Worm (Caenorhabditis elegans) whole organism, L2 larva: Measurements from ENCODE around the gene tbg-1.
A peak's percentile ranks its signal among the peaks of the same experiment; 100 is the strongest.

Experiments
- C34F6.9 ChIP-seq: fragments of 150-350 bp; optimal IDR thresholded peaks from 2 replicates; lab custom pipeline; 2014; ENCODE audit warnings: missing biosample characterization, missing genetic modification characterization
- F13H6.1 ChIP-seq: sonication (generic microtip); optimal IDR thresholded peaks from 2 replicates; lab custom pipeline; 2016; ENCODE audit warnings: missing genetic modification characterization, missing compliant biosample characterization
- Y55F3AM.14 ChIP-seq: fragments of 200-800 bp; sonication (Bioruptor generic); optimal IDR thresholded peaks from 2 replicates; lab custom pipeline; 2018; ENCODE audit warnings: mild to moderate bottlenecking, missing genetic modification characterization, missing compliant biosample characterization
- ZK546.5 ChIP-seq: sonication (generic microtip); optimal IDR thresholded peaks from 2 replicates; lab custom pipeline; 2017; ENCODE audit warnings: missing biosample characterization, missing genetic modification characterization
- alr-1 ChIP-seq: fragments of 150-350 bp; optimal IDR thresholded peaks from 2 replicates; lab custom pipeline; 2014; ENCODE audit warnings: missing biosample characterization, missing genetic modification characterization
- aly-2 ChIP-seq: fragments of 150-350 bp; optimal IDR thresholded peaks from 2 replicates; lab custom pipeline; 2014; ENCODE audit warnings: missing biosample characterization, missing genetic modification characterization
- ama-1 ChIP-seq: fragments of 150-350 bp; optimal IDR thresholded peaks from 2 replicates; lab custom pipeline; 2018; ENCODE audit warnings: inconsistent platforms
- blmp-1 ChIP-seq: sonication (generic microtip); optimal IDR thresholded peaks from 2 replicates; lab custom pipeline; 2017; ENCODE audit warnings: missing genetic modification characterization, mild to moderate bottlenecking, missing compliant biosample characterization, antibody characterized with exemption, moderate library complexity; ENCODE audit not compliant: insufficient read depth
- ceh-16 ChIP-seq: fragments of 150-350 bp; optimal IDR thresholded peaks from 2 replicates; lab custom pipeline; 2014; ENCODE audit warnings: missing biosample characterization, missing genetic modification characterization
- ceh-82 ChIP-seq: fragments of 150-350 bp; optimal IDR thresholded peaks from 2 replicates; lab custom pipeline; 2014; ENCODE audit warnings: missing biosample characterization, missing genetic modification characterization
- crh-2 ChIP-seq: sonication (generic microtip); optimal IDR thresholded peaks from 2 replicates; lab custom pipeline; 2017; ENCODE audit warnings: missing biosample characterization, missing genetic modification characterization
- dmd-4 ChIP-seq: sonication (generic microtip); optimal IDR thresholded peaks from 2 replicates; lab custom pipeline; 2017; ENCODE audit warnings: missing biosample characterization, missing genetic modification characterization
- egl-27 ChIP-seq: sonication (generic microtip); optimal IDR thresholded peaks from 3 replicates; lab custom pipeline; 2017; ENCODE audit warnings: missing biosample characterization, missing genetic modification reagents, missing genetic modification characterization
- elt-1 ChIP-seq: fragments of 150-350 bp; optimal IDR thresholded peaks from 2 replicates; lab custom pipeline; 2014; ENCODE audit warnings: missing biosample characterization, missing genetic modification characterization
- elt-3 ChIP-seq: sonication (generic microtip); optimal IDR thresholded peaks from 2 replicates; lab custom pipeline; 2017; ENCODE audit warnings: missing biosample characterization, missing genetic modification characterization
- fos-1 ChIP-seq: fragments of 150-350 bp; optimal IDR thresholded peaks from 2 replicates; lab custom pipeline; 2014; ENCODE audit warnings: missing biosample characterization, missing genetic modification characterization
- gmeb-1 ChIP-seq: fragments of 150-350 bp; optimal IDR thresholded peaks from 2 replicates; lab custom pipeline; 2014; ENCODE audit warnings: missing biosample characterization, missing genetic modification characterization
- lin-11 ChIP-seq: fragments of 150-350 bp; sonication (generic microtip); optimal IDR thresholded peaks from 2 replicates; lab custom pipeline; 2014; ENCODE audit warnings: missing biosample characterization, missing genetic modification characterization, inconsistent platforms, mixed read lengths
- lin-13 ChIP-seq: fragments of 150-350 bp; optimal IDR thresholded peaks from 2 replicates; lab custom pipeline; 2014; ENCODE audit warnings: missing biosample characterization, missing genetic modification reagents, missing genetic modification characterization
- lsy-2 ChIP-seq, 2 experiments: fragments of 150-350 bp in 1 of 2; sonication (generic microtip) in 1 of 2; optimal IDR thresholded peaks; 2 replicates each; lab custom pipeline; 2014 to 2017; ENCODE audit warnings: missing biosample characterization in 2 of 2, missing genetic modification characterization in 2 of 2
- mbf-1 ChIP-seq: sonication (generic microtip); optimal IDR thresholded peaks from 2 replicates; lab custom pipeline; 2017; ENCODE audit warnings: missing biosample characterization, missing genetic modification characterization
- mdl-1 ChIP-seq, 2 experiments: fragments of 150-350 bp in 1 of 2; sonication (generic microtip) in 1 of 2; optimal IDR thresholded peaks; 2 replicates each; lab custom pipeline; 2017; ENCODE audit warnings: missing biosample characterization in 2 of 2, missing genetic modification characterization in 2 of 2
- nhr-10 ChIP-seq: sonication (generic microtip); optimal IDR thresholded peaks from 2 replicates; lab custom pipeline; 2017; ENCODE audit warnings: missing biosample characterization, missing genetic modification characterization
- nhr-12 ChIP-seq: fragments of 150-350 bp; optimal IDR thresholded peaks from 2 replicates; lab custom pipeline; 2014; ENCODE audit warnings: missing biosample characterization, missing genetic modification characterization
- nhr-129 ChIP-seq: fragments of 150-350 bp; optimal IDR thresholded peaks from 2 replicates; lab custom pipeline; 2014; ENCODE audit warnings: missing biosample characterization, missing genetic modification characterization
- nhr-21 ChIP-seq: fragments of 150-350 bp; optimal IDR thresholded peaks from 2 replicates; lab custom pipeline; 2014; ENCODE audit warnings: missing biosample characterization, missing genetic modification characterization
- nhr-23 ChIP-seq: fragments of 150-350 bp; optimal IDR thresholded peaks from 2 replicates; lab custom pipeline; 2014; ENCODE audit warnings: missing biosample characterization, missing genetic modification reagents, missing genetic modification characterization
- nhr-237 ChIP-seq: fragments of 150-350 bp; optimal IDR thresholded peaks from 2 replicates; lab custom pipeline; 2014; ENCODE audit warnings: missing biosample characterization, missing genetic modification characterization
- nhr-25 ChIP-seq: fragments of 150-350 bp; sonication (generic microtip); optimal IDR thresholded peaks from 3 replicates; lab custom pipeline; 2014; ENCODE audit warnings: missing biosample characterization, missing genetic modification characterization
- sem-4 ChIP-seq: fragments of 150-350 bp; optimal IDR thresholded peaks from 2 replicates; lab custom pipeline; 2014; ENCODE audit warnings: missing biosample characterization, missing genetic modification reagents, missing genetic modification characterization
- skn-1 ChIP-seq: sonication (generic microtip); optimal IDR thresholded peaks from 2 replicates; lab custom pipeline; 2017; ENCODE audit warnings: missing biosample characterization, missing genetic modification characterization
- sma-3 ChIP-seq: sonication (generic microtip); optimal IDR thresholded peaks from 2 replicates; lab custom pipeline; 2016; ENCODE audit warnings: missing genetic modification reagents, missing genetic modification characterization, missing compliant biosample characterization
- sma-9 ChIP-seq, 2 experiments: fragments of 150-350 bp in 1 of 2; sonication (generic microtip) in 1 of 2; optimal IDR thresholded peaks; 2 replicates each; lab custom pipeline; 2014 to 2016; ENCODE audit warnings: missing genetic modification characterization in 2 of 2, mild to moderate bottlenecking in 1 of 2, missing biosample characterization in 1 of 2, missing compliant biosample characterization in 1 of 2, missing genetic modification reagents in 1 of 2, moderate library complexity in 1 of 2
- snpc-4 ChIP-seq: fragments of 150-350 bp; optimal IDR thresholded peaks from 2 replicates; lab custom pipeline; 2014; ENCODE audit warnings: missing biosample characterization, missing genetic modification characterization
- unc-62 ChIP-seq: fragments of 150-350 bp; optimal IDR thresholded peaks from 2 replicates; lab custom pipeline; 2014; ENCODE audit warnings: missing biosample characterization, missing genetic modification reagents, missing genetic modification characterization
- ztf-1 ChIP-seq: fragments of 200-800 bp; sonication (Bioruptor generic); conservative IDR thresholded peaks from 2 replicates; pipeline ENCODE4 v1.3.6; 2022; ENCODE audit warnings: missing genetic modification characterization, missing compliant biosample characterization
- ztf-11 ChIP-seq: sonication (generic microtip); optimal IDR thresholded peaks from 2 replicates; lab custom pipeline; 2017; ENCODE audit warnings: missing biosample characterization, missing genetic modification characterization
- ztf-4 ChIP-seq: fragments of 150-350 bp; optimal IDR thresholded peaks from 2 replicates; lab custom pipeline; 2014; ENCODE audit warnings: missing biosample characterization, missing genetic modification characterization

The tbg-1 gene

DNA sequence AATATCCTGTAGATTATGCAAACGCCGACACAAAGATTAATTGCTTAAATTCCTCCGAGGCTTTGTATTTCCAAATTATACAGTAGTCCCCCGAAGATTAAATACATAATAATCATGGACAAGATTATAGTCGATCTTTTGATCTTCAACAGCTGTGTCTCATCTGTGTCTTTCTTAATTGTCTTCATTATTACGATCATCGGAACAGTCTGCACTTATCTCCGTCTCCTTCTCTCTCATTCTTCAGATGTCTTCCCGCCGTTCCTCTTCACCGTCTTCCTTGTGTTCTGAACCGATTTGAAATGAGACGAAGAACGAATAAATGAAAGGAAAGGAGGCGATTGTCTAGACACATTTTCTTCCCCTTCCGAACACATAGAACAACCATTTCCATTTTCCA is 32.2 kb upstream of the tbg-1 start:
- TF ChIP-seq sem-4 (tag; lab: Kevin White, UChicago) (peak; percentile 63), blmp-1 (tag; lab: Kevin White, UChicago) (no peak), sma-9 (GFP tag; optimal IDR thresholded peaks at IDR 0.05; lab: Kevin White, UChicago) (peak; percentile 71), sma-9 (tag; optimal IDR thresholded peaks at IDR 0.05; lab: Kevin White, UChicago) (no peak)

DNA sequence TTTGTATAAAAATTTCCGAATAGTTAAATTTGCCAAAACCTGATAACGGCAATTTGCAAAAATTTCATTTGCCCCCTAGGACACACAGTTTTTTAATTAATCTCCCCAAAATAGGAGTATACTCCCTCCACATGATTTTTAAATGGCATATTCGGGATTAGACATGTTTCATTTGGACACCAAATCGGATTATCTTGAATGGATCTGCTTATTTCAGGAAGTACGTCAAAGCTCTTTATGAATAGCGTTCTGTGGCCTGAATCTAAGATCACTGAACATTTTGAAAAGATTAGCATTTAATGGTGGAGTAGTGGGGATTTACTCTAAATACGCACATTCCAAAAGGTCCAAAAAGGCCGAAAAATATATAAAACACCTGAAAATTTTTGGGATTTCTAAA is 29.6 kb upstream of the tbg-1 start:
- TF ChIP-seq ceh-82 (tag; lab: Kevin White, UChicago), result no peak
- TF ChIP-seq sma-9 (GFP tag; optimal IDR thresholded peaks at IDR 0.05; lab: Kevin White, UChicago), result peak; percentile 35
- no peak for TF ChIP-seq sma-9 (tag; optimal IDR thresholded peaks at IDR 0.05; lab: Kevin White, UChicago)

DNA sequence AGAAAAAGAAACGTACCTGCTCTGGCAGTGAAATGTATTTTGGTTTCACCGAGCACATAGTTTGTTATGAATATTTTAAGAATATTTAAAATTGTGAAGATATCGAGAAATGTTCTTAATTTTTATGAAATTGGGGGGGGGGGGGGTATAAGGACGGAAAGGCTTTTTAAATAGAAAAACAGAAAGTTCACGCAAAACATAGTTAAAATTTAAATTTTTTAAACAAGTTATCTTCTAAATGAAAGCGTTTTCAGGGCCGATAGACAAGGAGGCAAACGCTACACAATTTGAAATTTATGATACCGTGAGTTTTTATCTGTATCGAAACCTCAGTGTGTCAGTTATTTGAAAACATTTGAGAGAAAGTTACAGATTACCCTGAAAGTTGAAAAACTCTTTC is 26.8 kb upstream of the tbg-1 start, which contains the start of gene C15H7.4:
Gene C15H7.4 (minus strand): TSS at position 101 of the 400 bp plus-strand sequence.
- TF ChIP-seq ztf-1 (GFP tag; lab: Robert Waterston, UW) (no peak), C34F6.9 (no peak), nhr-10 (tag; lab: Kevin White, UChicago) (no peak), Y55F3AM.14 (no peak), unc-62 (GFP tag; lab: Kevin White, UChicago) (no peak), ceh-82 (tag; lab: Kevin White, UChicago) (no peak), mdl-1 (tag; optimal IDR thresholded peaks at IDR 0.05; lab: Kevin White, UChicago) (no peak), elt-1 (tag; lab: Kevin White, UChicago) (no peak), nhr-23 (tag; lab: Kevin White, UChicago) (no peak), elt-3 (tag; lab: Kevin White, UChicago) (no peak), lin-11 (no peak), egl-27 (no peak), ztf-4 (no peak), fos-1 (tag; lab: Kevin White, UChicago) (no peak)

DNA sequence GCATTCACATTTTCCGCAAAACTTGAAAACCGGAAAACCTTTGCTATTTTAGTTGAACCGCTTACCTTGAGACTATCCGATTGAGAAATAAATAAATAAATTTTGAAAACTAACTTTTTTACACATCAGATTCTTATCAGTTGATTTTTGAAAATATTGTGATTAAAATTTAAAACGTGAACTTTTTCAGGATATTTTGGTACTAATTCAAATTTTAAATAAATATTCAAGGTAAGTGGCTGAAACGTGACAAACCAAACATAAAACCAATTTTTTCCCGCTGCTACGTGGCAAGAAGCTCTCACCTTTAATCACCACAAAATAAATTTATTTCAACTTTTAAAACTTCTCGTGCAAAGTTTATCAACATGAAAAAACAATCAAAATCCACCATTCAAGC is 22.9 kb upstream of the tbg-1 start, which contains the start of gene C15H7.3:
Gene C15H7.3 (minus strand): TSS at position 101 of the 400 bp plus-strand sequence.
- TF ChIP-seq nhr-129 (tag; lab: Kevin White, UChicago), result no peak

DNA sequence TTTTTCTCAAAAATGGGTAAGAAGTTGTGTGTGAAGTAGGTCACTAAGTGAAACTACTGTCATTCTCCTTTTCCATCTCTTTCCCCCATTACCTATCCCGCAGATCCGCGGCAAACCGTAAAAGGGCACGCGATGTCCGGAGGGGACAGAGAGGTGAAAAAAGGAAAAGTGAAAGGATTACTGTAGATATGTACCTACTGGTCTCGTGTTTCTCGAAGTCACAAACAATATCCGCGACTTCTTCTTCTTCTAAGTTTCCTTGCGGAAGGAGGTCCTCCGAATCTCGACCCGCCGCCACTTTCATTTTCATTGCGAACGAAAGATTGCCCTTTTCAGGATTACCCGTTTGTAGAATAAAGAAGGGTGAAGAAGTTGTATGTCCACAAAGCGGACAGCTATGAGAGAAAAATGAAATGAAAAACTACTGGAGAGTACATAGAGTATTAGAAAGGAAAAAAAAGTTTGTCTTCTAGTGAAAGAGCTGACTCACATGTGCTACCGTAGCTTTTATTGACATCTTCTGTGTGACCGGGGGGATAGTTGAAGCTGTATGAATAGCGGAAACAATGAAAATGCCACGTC is 17.6 kb upstream of the tbg-1 start:
- TF ChIP-seq nhr-23 (tag; lab: Kevin White, UChicago) (no peak), aly-2 (no peak), nhr-12 (tag; lab: Kevin White, UChicago) (no peak), mbf-1 (tag; lab: Kevin White, UChicago) (no peak), dmd-4 (tag; lab: Kevin White, UChicago) (no peak), lsy-2 (tag; optimal IDR thresholded peaks at IDR 0.05; lab: Kevin White, UChicago) (no peak), elt-3 (tag; lab: Kevin White, UChicago) (no peak), ZK546.5 (no peak), lin-13 (GFP tag; lab: Kevin White, UChicago) (no peak), nhr-129 (tag; lab: Kevin White, UChicago) (no peak), elt-1 (tag; lab: Kevin White, UChicago) (peak; percentile 42), nhr-25 (no peak), ceh-82 (tag; lab: Kevin White, UChicago) (no peak), ztf-11 (tag; lab: Kevin White, UChicago) (no peak), snpc-4 (tag; lab: Kevin White, UChicago) (no peak), blmp-1 (tag; lab: Kevin White, UChicago) (peak; percentile 83), nhr-21 (tag; lab: Kevin White, UChicago) (peak; percentile 82), skn-1 (tag; lab: Kevin White, UChicago) (no peak), crh-2 (tag; lab: Kevin White, UChicago) (no peak), nhr-237 (tag; lab: Kevin White, UChicago) (no peak), sma-3 (GFP tag; lab: Kevin White, UChicago) (no peak), egl-27 (peak; percentile 79), mdl-1 (tag; optimal IDR thresholded peaks at IDR 0.05; lab: Kevin White, UChicago) (no peak), sem-4 (tag; lab: Kevin White, UChicago) (peak; percentile 21), ztf-1 (GFP tag; lab: Robert Waterston, UW) (no peak), F13H6.1 (tag; lab: Kevin White, UChicago) (no peak), ztf-4 (no peak), ama-1 (lab: Kevin White, UChicago) (no peak), sma-9 (GFP tag; optimal IDR thresholded peaks at IDR 0.05; lab: Kevin White, UChicago) (peak; percentile 50), sma-9 (tag; optimal IDR thresholded peaks at IDR 0.05; lab: Kevin White, UChicago) (no peak), fos-1 (tag; lab: Kevin White, UChicago) (peak; percentile 41), lin-11 (no peak), nhr-10 (tag; lab: Kevin White, UChicago) (no peak), ceh-16 (tag; lab: Kevin White, UChicago) (no peak), unc-62 (GFP tag; lab: Kevin White, UChicago) (no peak), alr-1 (no peak), gmeb-1 (tag; lab: Kevin White, UChicago) (no peak)
